Worm (Caenorhabditis elegans) whole organism, L4/young adult: ENCODE results near the gene irld-21.

Experiments
- W03F9.2 ChIP-seq: fragments of 150-350 bp; optimal IDR thresholded peaks from 2 replicates; lab custom pipeline; 2014; ENCODE audit warnings: missing biosample characterization, missing genetic modification characterization
- him-1 ChIP-seq: sonication (generic microtip); optimal IDR thresholded peaks from 2 replicates; lab custom pipeline; 2016; ENCODE audit warnings: missing genotype, missing genetic modification reagents, missing genetic modification characterization, missing compliant biosample characterization

ce11 chrIV:10085401-10086187, 36.5 kb downstream of the irld-21 start, which contains the start of the genes col-2 and ndc-80:
- TF ChIP-seq W03F9.2 (tag; lab: Kevin White, UChicago) (no peak), him-1 (tag; lab: Kevin White, UChicago) (no peak)
